Worm (Caenorhabditis elegans): ENCODE measurements around the gene cdf-2.

The cdf-2 gene

ce11 chrX:12425427-12425826 is 41.3 kb downstream of the cdf-2 start, which contains the start of gene T24D3.2 (continued):
- TF ChIP-seq mdt-29 (GFP tag; IDR thresholded peaks at IDR 0.05), result no peak
- TF ChIP-seq sdz-12 (GFP tag; optimal IDR thresholded peaks at IDR 0.05), result no peak
- TF ChIP-seq spr-1 (tag; optimal IDR thresholded peaks at IDR 0.05), result no peak
- TF ChIP-seq ceh-28 (tag; optimal IDR thresholded peaks at IDR 0.05), result no peak
- TF ChIP-seq fos-1 (tag; optimal IDR thresholded peaks at IDR 0.05), result no peak
- TF ChIP-seq lin-13 (GFP tag; optimal IDR thresholded peaks at IDR 0.05), result no peak
- no peak for TF ChIP-seq dmd-8 (GFP tag; IDR thresholded peaks at IDR 0.05)
- TF ChIP-seq lin-15B (tag; optimal IDR thresholded peaks at IDR 0.05), result no peak
- TF ChIP-seq ctbp-1 (GFP tag; IDR thresholded peaks at IDR 0.05), result no peak
- TF ChIP-seq ceh-32 (tag; optimal IDR thresholded peaks at IDR 0.05; ENCODE audit: poor library complexity), result no peak
- no peak for TF ChIP-seq lin-38 (GFP tag; IDR thresholded peaks at IDR 0.05)
- TF ChIP-seq unc-62 (GFP tag; optimal IDR thresholded peaks at IDR 0.05 in 1 of 2), result no peak
- TF ChIP-seq unc-62 (tag; optimal IDR thresholded peaks at IDR 0.05), result no peak
- no peak for TF ChIP-seq egl-43 (GFP tag; IDR thresholded peaks at IDR 0.05)
- no peak for TF ChIP-seq pqm-1 (tag; optimal IDR thresholded peaks at IDR 0.05)
- TF ChIP-seq nhr-28 (tag; optimal IDR thresholded peaks at IDR 0.05), result peak; percentile 90
- TF ChIP-seq nhr-102 (tag; optimal IDR thresholded peaks at IDR 0.05), result peak; percentile 3
- TF ChIP-seq dpl-1 (GFP tag; optimal IDR thresholded peaks at IDR 0.05), result no peak
- TF ChIP-seq ceh-44 (GFP tag; IDR thresholded peaks at IDR 0.05), result no peak
- peak; percentile 69 for TF ChIP-seq aha-1 (tag)
- TF ChIP-seq zip-11 (GFP tag; IDR thresholded peaks at IDR 0.05), result no peak
- TF ChIP-seq F44E2.7 (GFP tag; IDR thresholded peaks at IDR 0.05), result no peak
- no peak for TF ChIP-seq hlh-30 (tag; optimal IDR thresholded peaks at IDR 0.05; ENCODE audit: insufficient read depth)

ce11 chrX:12422580-12422979 is 44.1 kb downstream of the cdf-2 start:
- TF ChIP-seq unc-62 (GFP tag; optimal IDR thresholded peaks at IDR 0.05 in 1 of 2) (peak in 1 of 2 experiments; percentile 21), unc-62 (tag; optimal IDR thresholded peaks at IDR 0.05) (no peak), hlh-30 (tag; optimal IDR thresholded peaks at IDR 0.05; ENCODE audit: insufficient read depth) (peak; percentile 69), mep-1 (tag; optimal IDR thresholded peaks at IDR 0.05) (peak; percentile 22), daf-12 (tag; optimal IDR thresholded peaks at IDR 0.05) (no peak), mxl-3 (GFP tag; optimal IDR thresholded peaks at IDR 0.05) (no peak), nhr-28 (tag; optimal IDR thresholded peaks at IDR 0.05) (peak; percentile 52), dmd-6 (GFP tag; IDR thresholded peaks at IDR 0.05) (peak; percentile 48; the same call in 1 of the 2 replicates), nhr-77 (tag; optimal IDR thresholded peaks at IDR 0.05) (peak; percentile 25), hlh-11 (tag; optimal IDR thresholded peaks at IDR 0.05) (peak; percentile 31), tra-1 (GFP tag; IDR thresholded peaks at IDR 0.05) (0 out of 2 replicates have a peak, but pooled peaks have one; percentile 27), mdl-1 (tag; optimal IDR thresholded peaks at IDR 0.05) (peak in 1 of 2 experiments; percentile 50), ceh-82 (tag; optimal IDR thresholded peaks at IDR 0.05) (no peak), dve-1 (tag; optimal IDR thresholded peaks at IDR 0.05; ENCODE audit: insufficient read depth) (peak; percentile 0), lir-3 (tag; optimal IDR thresholded peaks at IDR 0.05) (no peak), nhr-76 (tag; optimal IDR thresholded peaks at IDR 0.05) (peak; percentile 23), ceh-62 (tag; optimal IDR thresholded peaks at IDR 0.05) (no peak)

- TF ChIP-seq daf-16 (GFP tag; optimal IDR thresholded peaks at IDR 0.05) (peak in 1 of 2 experiments; percentile 51), daf-16 (tag; optimal IDR thresholded peaks at IDR 0.05) (no peak), fos-1 (tag; optimal IDR thresholded peaks at IDR 0.05) (no peak), zip-11 (GFP tag; IDR thresholded peaks at IDR 0.05) (no peak)
These were observed 50.9 kb downstream of the cdf-2 start for ce11 chrX:12415832-12416231.
